Worm (Caenorhabditis elegans): Measurements from ENCODE around the gene C31E10.5.
A peak's percentile ranks its signal among the peaks of the same experiment; 100 is the strongest.

Gene C31E10.5

ce11 chrX:13968292-13968691 lies 27.3 kb downstream of the C31E10.5 start, which contains the start of gene pqn-39:
pqn-39 (minus strand) TSS chrX:13968676.
- no peak for TF ChIP-seq him-1 (tag; optimal IDR thresholded peaks at IDR 0.05)

ce11 chrX:13963203-13963602 lies 32.4 kb downstream of the C31E10.5 start, which contains the start of gene F48F7.3:
F48F7.3 (plus strand) TSS chrX:13963503.
- TF ChIP-seq dao-5 (tag; optimal IDR thresholded peaks at IDR 0.05): no peak
- TF ChIP-seq W03F9.2 (tag; optimal IDR thresholded peaks at IDR 0.05): no peak
- no peak for TF ChIP-seq him-1 (tag; optimal IDR thresholded peaks at IDR 0.05)

- TF ChIP-seq W03F9.2 (tag; optimal IDR thresholded peaks at IDR 0.05): no peak
- no peak for TF ChIP-seq him-1 (tag; optimal IDR thresholded peaks at IDR 0.05)
- TF ChIP-seq dao-5 (tag; optimal IDR thresholded peaks at IDR 0.05): no peak
Observed at ce11 chrX:13959849-13960248, 35.8 kb downstream of the C31E10.5 start, which contains the start of gene syx-2. syx-2 (plus strand) TSS chrX:13960149.

ce11 chrX:13959383-13959782 lies 36.3 kb downstream of the C31E10.5 start:
- TF ChIP-seq him-1 (tag; optimal IDR thresholded peaks at IDR 0.05) (no peak), W03F9.2 (tag; optimal IDR thresholded peaks at IDR 0.05) (no peak), dao-5 (tag; optimal IDR thresholded peaks at IDR 0.05) (no peak)

- TF ChIP-seq him-1 (tag; optimal IDR thresholded peaks at IDR 0.05): no peak
- TF ChIP-seq dao-5 (tag; optimal IDR thresholded peaks at IDR 0.05): no peak
- no peak for TF ChIP-seq W03F9.2 (tag; optimal IDR thresholded peaks at IDR 0.05)
Observed at ce11 chrX:13958451-13958850, 37.2 kb downstream of the C31E10.5 start.

ce11 chrX:13952347-13952746 lies 43.3 kb downstream of the C31E10.5 start:
- TF ChIP-seq him-1 (tag; optimal IDR thresholded peaks at IDR 0.05): no peak
- TF ChIP-seq W03F9.2 (tag; optimal IDR thresholded peaks at IDR 0.05): no peak
- no peak for TF ChIP-seq dao-5 (tag; optimal IDR thresholded peaks at IDR 0.05)

- TF ChIP-seq dao-5 (tag; optimal IDR thresholded peaks at IDR 0.05) (no peak), W03F9.2 (tag; optimal IDR thresholded peaks at IDR 0.05) (peak; percentile 25)
Observed at ce11 chrX:13950620-13951152, 44.9 kb downstream of the C31E10.5 start.

ce11 chrX:13948810-13949209 lies 46.8 kb downstream of the C31E10.5 start, which contains the start of gene alg-1:
alg-1 (plus strand) TSS chrX:13949110.
- TF ChIP-seq dao-5 (tag; optimal IDR thresholded peaks at IDR 0.05): no peak
- TF ChIP-seq him-1 (tag; optimal IDR thresholded peaks at IDR 0.05): no peak
- no peak for TF ChIP-seq W03F9.2 (tag; optimal IDR thresholded peaks at IDR 0.05)

ce11 chrX:13948167-13948566 lies 47.5 kb downstream of the C31E10.5 start:
- TF ChIP-seq dao-5 (tag; optimal IDR thresholded peaks at IDR 0.05) (no peak), him-1 (tag; optimal IDR thresholded peaks at IDR 0.05) (no peak), W03F9.2 (tag; optimal IDR thresholded peaks at IDR 0.05) (no peak)

- no peak for TF ChIP-seq him-1 (tag; optimal IDR thresholded peaks at IDR 0.05)
- TF ChIP-seq W03F9.2 (tag; optimal IDR thresholded peaks at IDR 0.05): no peak
- no peak for TF ChIP-seq dao-5 (tag; optimal IDR thresholded peaks at IDR 0.05)
Observed at ce11 chrX:13946693-13947583, 48.7 kb downstream of the C31E10.5 start.

- peak; percentile 68 for TF ChIP-seq him-1 (tag; optimal IDR thresholded peaks at IDR 0.05)
- TF ChIP-seq dao-5 (tag; optimal IDR thresholded peaks at IDR 0.05): no peak
Observed at ce11 chrX:13945524-13945923, 50.1 kb downstream of the C31E10.5 start.

- TF ChIP-seq him-1 (tag; optimal IDR thresholded peaks at IDR 0.05) (no peak), dao-5 (tag; optimal IDR thresholded peaks at IDR 0.05) (no peak), W03F9.2 (tag; optimal IDR thresholded peaks at IDR 0.05) (no peak)
Observed at ce11 chrX:13945090-13945489, 50.5 kb downstream of the C31E10.5 start.

- TF ChIP-seq him-1 (tag; optimal IDR thresholded peaks at IDR 0.05) (no peak), dao-5 (tag; optimal IDR thresholded peaks at IDR 0.05) (no peak), W03F9.2 (tag; optimal IDR thresholded peaks at IDR 0.05) (no peak)
Observed at ce11 chrX:13944184-13944583, 51.5 kb downstream of the C31E10.5 start.

- TF ChIP-seq W03F9.2 (tag; optimal IDR thresholded peaks at IDR 0.05): no peak
Observed at ce11 chrX:13941865-13942264, 53.8 kb downstream of the C31E10.5 start.
